Worm (Caenorhabditis elegans) whole organism, early embryonic: ENCODE results near the gene B0244.7.

Experiments used
- B0310.2 ChIP-seq: sonication (generic microtip); optimal IDR thresholded peaks from 2 replicates; lab custom pipeline; 2016; ENCODE audit warnings: mild to moderate bottlenecking, missing genetic modification characterization, missing compliant biosample characterization
- ama-1 ChIP-seq: fragments of 150-350 bp; optimal IDR thresholded peaks from 2 replicates; lab custom pipeline; 2014
- flt-1 ChIP-seq: fragments of 200-800 bp; sonication (Bioruptor generic); IDR thresholded peaks from 2 replicates; pipeline ENCODE4 v1.3.6; 2022; ENCODE audit warnings: missing genetic modification characterization, missing compliant biosample characterization
- hmbx-1 ChIP-seq: sonication (generic microtip); optimal IDR thresholded peaks from 2 replicates; lab custom pipeline; 2016; ENCODE audit warnings: mild to moderate bottlenecking, missing genetic modification characterization, missing compliant biosample characterization
- tra-4 ChIP-seq: sonication (generic microtip); optimal IDR thresholded peaks from 2 replicates; lab custom pipeline; 2017; ENCODE audit warnings: missing genetic modification characterization, missing compliant biosample characterization

ce11 chrIII:5782080-5782479, 50.8 kb downstream of the B0244.7 start:
- TF ChIP-seq ama-1 (lab: Kevin White, UChicago) (no peak), tra-4 (tag; lab: Kevin White, UChicago) (no peak), flt-1 (GFP tag; lab: Robert Waterston, UW) (no peak), B0310.2 (no peak), hmbx-1 (tag; lab: Kevin White, UChicago) (no peak)
